Worm (Caenorhabditis elegans): ENCODE results near the gene C50F7.5.
A peak's percentile ranks its signal among the peaks of the same experiment; 100 is the strongest.

Gene C50F7.5

DNA sequence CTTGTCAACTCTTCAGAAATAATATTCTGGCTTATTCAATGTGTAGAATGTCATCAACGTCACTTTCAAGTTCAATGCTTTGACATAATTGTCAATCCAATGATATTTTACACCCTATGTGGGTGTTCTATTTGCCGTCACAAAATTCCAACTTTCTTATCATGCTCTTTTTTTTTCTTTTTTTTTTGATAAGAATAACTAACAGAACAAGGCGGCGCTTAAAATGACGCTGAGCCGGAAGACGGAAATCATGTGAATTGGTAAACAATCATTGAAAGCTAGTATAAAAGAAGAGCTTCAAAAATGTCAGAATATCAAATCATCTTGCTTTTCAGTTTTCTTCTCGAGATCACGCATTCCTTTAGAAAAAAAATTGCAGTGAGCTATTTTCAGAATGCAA lies at the start of gene C50F7.5:
Gene C50F7.5 (plus strand): TSS at position 395 of the 400 bp plus-strand sequence.
- TF ChIP-seq fos-1 (tag; optimal IDR thresholded peaks at IDR 0.05) (peak; percentile 71), lin-13 (GFP tag; optimal IDR thresholded peaks at IDR 0.05) (no peak)

DNA sequence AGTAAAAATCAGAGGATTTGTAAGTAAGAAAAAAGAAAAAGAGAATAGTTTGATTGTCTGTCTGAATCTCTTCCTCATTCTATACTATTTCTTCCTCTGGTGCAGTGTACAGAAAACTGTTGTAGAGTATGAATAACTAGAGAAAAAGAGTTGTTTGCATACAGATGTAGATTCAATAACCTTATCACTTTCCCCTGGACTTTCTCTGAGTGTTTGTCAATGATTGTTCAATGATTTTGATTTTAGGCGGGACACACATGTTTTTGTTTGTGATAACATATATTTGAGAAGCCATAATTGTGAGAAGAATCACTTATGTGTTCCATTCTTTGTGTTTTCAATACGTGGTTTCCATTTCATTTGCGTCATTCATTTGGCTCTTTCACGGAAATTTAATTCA lies 47.4 kb upstream of the C50F7.5 start:
- TF ChIP-seq fos-1 (tag; optimal IDR thresholded peaks at IDR 0.05) (peak; percentile 55), Y55F3AM.14 (GFP tag; optimal IDR thresholded peaks at IDR 0.05) (no peak), sma-9 (GFP tag; optimal IDR thresholded peaks at IDR 0.05) (peak; percentile 18), sma-9 (tag; optimal IDR thresholded peaks at IDR 0.05) (no peak), F13H6.1 (tag; optimal IDR thresholded peaks at IDR 0.05) (peak; percentile 10), skn-1 (tag; optimal IDR thresholded peaks at IDR 0.05) (no peak), crh-2 (tag; optimal IDR thresholded peaks at IDR 0.05) (peak; percentile 55)

DNA sequence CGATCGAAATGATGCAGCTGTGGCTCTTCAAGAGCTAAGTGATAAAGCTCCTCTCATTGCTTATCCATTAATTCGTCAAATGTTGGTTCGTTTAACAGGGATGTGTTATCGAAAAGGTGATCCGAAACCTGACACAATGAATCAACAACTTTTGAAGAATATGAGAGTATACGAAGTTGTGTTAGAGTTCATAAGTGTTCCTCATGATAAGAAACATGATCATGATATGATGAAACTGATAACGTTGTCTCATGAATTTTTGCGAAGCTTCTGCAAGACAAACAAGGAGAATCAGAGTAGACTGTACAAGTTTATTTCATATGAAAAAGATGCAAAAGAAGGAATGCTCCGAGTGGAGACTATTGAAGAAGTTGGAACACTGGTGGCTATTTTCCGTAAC lies 37.2 kb upstream of the C50F7.5 start:
- TF ChIP-seq nhr-10 (tag; optimal IDR thresholded peaks at IDR 0.05) (no peak), ZK546.5 (tag; optimal IDR thresholded peaks at IDR 0.05) (no peak), lin-11 (tag; optimal IDR thresholded peaks at IDR 0.05) (no peak), nhr-12 (tag; optimal IDR thresholded peaks at IDR 0.05) (no peak), nhr-129 (tag; optimal IDR thresholded peaks at IDR 0.05) (peak; percentile 75), lin-13 (GFP tag; optimal IDR thresholded peaks at IDR 0.05) (no peak), elt-3 (tag; optimal IDR thresholded peaks at IDR 0.05) (no peak), crh-2 (tag; optimal IDR thresholded peaks at IDR 0.05) (peak; percentile 30), sma-3 (GFP tag; optimal IDR thresholded peaks at IDR 0.05) (no peak), fos-1 (tag; optimal IDR thresholded peaks at IDR 0.05) (peak; percentile 73), gmeb-1 (tag; optimal IDR thresholded peaks at IDR 0.05) (no peak), lsy-2 (tag; optimal IDR thresholded peaks at IDR 0.05) (no peak), skn-1 (tag; optimal IDR thresholded peaks at IDR 0.05) (no peak), dmd-4 (tag; optimal IDR thresholded peaks at IDR 0.05) (no peak), ceh-16 (tag; optimal IDR thresholded peaks at IDR 0.05) (no peak), sma-9 (GFP tag; optimal IDR thresholded peaks at IDR 0.05) (peak; percentile 17), sma-9 (tag; optimal IDR thresholded peaks at IDR 0.05) (no peak)

DNA sequence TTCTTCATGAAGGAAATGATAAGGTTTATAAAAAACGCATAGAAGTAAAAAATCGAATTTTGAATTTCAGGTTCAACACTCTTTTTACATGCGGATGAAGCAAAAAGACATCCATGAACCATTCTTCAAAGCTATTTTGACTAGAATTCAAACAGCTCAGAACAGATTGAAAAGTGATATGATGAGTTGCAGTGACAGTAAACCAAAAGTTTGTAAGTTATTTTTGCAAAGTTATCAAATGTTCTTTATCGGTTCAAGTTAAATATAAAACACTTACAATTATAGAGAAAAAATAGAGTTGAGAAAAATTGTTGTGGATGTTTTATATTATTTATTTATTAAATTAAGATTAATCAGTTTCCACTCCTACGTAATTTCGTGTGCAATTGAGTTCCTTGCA lies 34.1 kb upstream of the C50F7.5 start:
- TF ChIP-seq sem-4 (tag; optimal IDR thresholded peaks at IDR 0.05) (no peak), F13H6.1 (tag; optimal IDR thresholded peaks at IDR 0.05) (no peak), egl-27 (tag; optimal IDR thresholded peaks at IDR 0.05) (no peak), nhr-129 (tag; optimal IDR thresholded peaks at IDR 0.05) (no peak), fos-1 (tag; optimal IDR thresholded peaks at IDR 0.05) (no peak), nhr-23 (tag; optimal IDR thresholded peaks at IDR 0.05) (no peak), ztf-4 (tag; optimal IDR thresholded peaks at IDR 0.05) (no peak), skn-1 (tag; optimal IDR thresholded peaks at IDR 0.05) (no peak), nhr-11 (tag; optimal IDR thresholded peaks at IDR 0.05) (no peak), crh-2 (tag; optimal IDR thresholded peaks at IDR 0.05) (no peak), unc-55 (GFP tag; optimal IDR thresholded peaks at IDR 0.05) (no peak), aly-2 (tag; optimal IDR thresholded peaks at IDR 0.05) (no peak), lin-11 (tag; optimal IDR thresholded peaks at IDR 0.05) (no peak), elt-1 (tag; optimal IDR thresholded peaks at IDR 0.05) (no peak), ceh-16 (tag; optimal IDR thresholded peaks at IDR 0.05) (no peak)

DNA sequence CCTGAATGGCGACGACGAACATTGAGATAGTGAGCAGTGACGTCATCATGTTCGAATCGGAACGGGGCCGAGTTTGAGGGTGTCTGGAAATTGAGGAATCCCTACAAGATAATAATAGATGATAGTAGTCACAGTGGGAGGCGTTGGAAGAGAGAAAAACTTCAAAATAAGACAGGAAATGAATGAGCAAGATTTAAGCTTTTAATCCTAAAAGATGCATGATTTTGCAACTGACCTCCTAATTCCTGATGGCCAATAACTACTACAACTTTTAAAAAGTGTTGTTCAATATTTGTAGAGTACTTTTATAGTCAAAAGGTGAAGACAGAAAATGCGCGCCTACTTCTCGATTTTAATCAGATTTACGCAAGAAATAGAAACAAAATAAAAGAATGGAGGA lies 28.2 kb upstream of the C50F7.5 start, which contains the start of gene flp-13:
Gene flp-13 (minus strand): TSS at position 101 of the 400 bp plus-strand sequence.
- TF ChIP-seq sem-4 (tag; optimal IDR thresholded peaks at IDR 0.05) = no peak
- no peak for TF ChIP-seq lsy-2 (tag; optimal IDR thresholded peaks at IDR 0.05)
- no peak for TF ChIP-seq snpc-4 (tag; optimal IDR thresholded peaks at IDR 0.05)
- TF ChIP-seq lin-39 (tag; optimal IDR thresholded peaks at IDR 0.05) = no peak
- no peak for TF ChIP-seq mbf-1 (tag; optimal IDR thresholded peaks at IDR 0.05)
- TF ChIP-seq nhr-237 (tag; optimal IDR thresholded peaks at IDR 0.05) = no peak
- no peak for TF ChIP-seq dmd-4 (tag; optimal IDR thresholded peaks at IDR 0.05)
- no peak for TF ChIP-seq egl-27 (tag; optimal IDR thresholded peaks at IDR 0.05)
- no peak for TF ChIP-seq peb-1 (tag; optimal IDR thresholded peaks at IDR 0.05)
- no peak for TF ChIP-seq unc-62 (GFP tag; optimal IDR thresholded peaks at IDR 0.05)

DNA sequence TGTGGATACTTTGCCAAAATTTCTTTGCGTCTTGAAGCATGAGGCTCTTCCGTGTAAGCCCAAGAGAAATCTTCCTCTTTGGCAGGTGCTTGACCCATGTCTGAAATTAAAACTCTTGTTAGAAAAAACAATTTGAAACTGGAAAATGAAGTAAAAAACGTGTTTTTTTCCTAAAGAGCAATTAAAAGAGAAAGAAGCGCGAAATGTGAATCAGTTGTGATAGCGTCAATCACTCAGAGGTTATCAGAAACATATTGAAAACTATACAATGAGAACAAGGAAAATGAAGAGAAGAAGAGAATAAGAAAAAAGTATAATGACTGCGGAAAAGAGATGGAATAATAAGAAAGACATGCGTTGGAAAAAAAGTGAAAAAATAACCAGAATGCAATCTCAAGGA lies 19.7 kb upstream of the C50F7.5 start, which contains the start of gene F33D4.4:
Gene F33D4.4 (minus strand): TSS at position 101 of the 400 bp plus-strand sequence.
- no peak for TF ChIP-seq ZK546.5 (tag; optimal IDR thresholded peaks at IDR 0.05)
- TF ChIP-seq fos-1 (tag; optimal IDR thresholded peaks at IDR 0.05) = peak; percentile 30
